Worm (Caenorhabditis elegans) whole organism, young adult: ENCODE measurements around the gene tbc-14.

Source experiments
- B0035.1 ChIP-seq: sonication (generic microtip); optimal IDR thresholded peaks from 2 replicates; lab custom pipeline; 2016; ENCODE audit warnings: missing genetic modification characterization, mild to moderate bottlenecking, missing compliant biosample characterization, missing genotype, missing genetic modification reagents
- C06A6.2 ChIP-seq: fragments of 200-800 bp; sonication (Bioruptor generic); conservative IDR thresholded peaks from 2 replicates; pipeline ENCODE4 v1.3.6; 2022; ENCODE audit warnings: missing genetic modification characterization, missing compliant biosample characterization
- C17E4.6 ChIP-seq: fragments of 200-800 bp; sonication (Bioruptor generic); IDR thresholded peaks from 2 replicates; pipeline ENCODE4 v1.3.6; 2022; ENCODE audit warnings: missing genetic modification reagents, missing genetic modification characterization, missing compliant biosample characterization
- F57C9.4 ChIP-seq: sonication (generic microtip); optimal IDR thresholded peaks from 2 replicates; lab custom pipeline; 2017; ENCODE audit warnings: mild to moderate bottlenecking, missing genetic modification characterization, missing compliant biosample characterization
- attf-3 ChIP-seq: fragments of 200-800 bp; sonication (Bioruptor generic); conservative IDR thresholded peaks from 2 replicates; pipeline ENCODE4 v1.3.6; 2022; ENCODE audit warnings: missing genetic modification reagents, missing genetic modification characterization, missing compliant biosample characterization
- ceh-27 ChIP-seq: fragments of 200-800 bp; sonication (Bioruptor generic); optimal IDR thresholded peaks from 2 replicates; lab custom pipeline; 2018; ENCODE audit warnings: mild to moderate bottlenecking, missing genetic modification characterization, moderate library complexity, missing compliant biosample characterization
- egl-18 ChIP-seq: fragments of 200-800 bp; sonication (Bioruptor generic); IDR thresholded peaks from 2 replicates; pipeline ENCODE4 v1.3.6; 2022; ENCODE audit warnings: missing genetic modification reagents, missing genetic modification characterization, missing compliant biosample characterization
- hlh-26 ChIP-seq: fragments of 200-800 bp; sonication (Bioruptor generic); conservative IDR thresholded peaks from 2 replicates; pipeline ENCODE4 v1.3.6; 2022; ENCODE audit warnings: missing genetic modification reagents, missing genetic modification characterization, missing compliant biosample characterization
- lag-1 ChIP-seq: fragments of 200-800 bp; sonication (Bioruptor generic); IDR thresholded peaks from 2 replicates; pipeline ENCODE4 v1.3.6; 2022; ENCODE audit warnings: missing genetic modification reagents, missing genetic modification characterization, missing compliant biosample characterization
- nhr-120 ChIP-seq: fragments of 200-800 bp; sonication (Bioruptor generic); IDR thresholded peaks from 2 replicates; pipeline ENCODE4 v1.3.6; 2022; ENCODE audit warnings: missing genetic modification characterization, missing compliant biosample characterization
- pha-4 ChIP-seq: fragments of 150-350 bp; sonication (generic microtip); optimal IDR thresholded peaks from 2 replicates; lab custom pipeline; 2014; ENCODE audit warnings: missing biosample characterization, missing genetic modification reagents, missing genetic modification characterization
- tbx-9 ChIP-seq: sonication (generic microtip); optimal IDR thresholded peaks from 2 replicates; lab custom pipeline; 2016; ENCODE audit warnings: borderline replicate concordance, missing genetic modification characterization, inconsistent platforms, missing compliant biosample characterization
- unc-62 ChIP-seq: fragments of 150-350 bp; optimal IDR thresholded peaks from 2 replicates; lab custom pipeline; 2014; ENCODE audit warnings: missing biosample characterization, missing genetic modification reagents, missing genetic modification characterization

- TF ChIP-seq unc-62 (peak; percentile 15), F57C9.4 (tag; lab: Kevin White, UChicago) (no peak), B0035.1 (tag; lab: Kevin White, UChicago) (no peak), attf-3 (no peak), nhr-120 (GFP tag; lab: Robert Waterston, UW) (no peak), lag-1 (GFP tag; lab: Robert Waterston, UW) (no peak), C06A6.2 (GFP tag; lab: Robert Waterston, UW) (peak; percentile 65), pha-4 (tag; lab: Kevin White, UChicago) (peak; percentile 16), egl-18 (GFP tag; lab: Robert Waterston, UW) (no peak), tbx-9 (no peak), ceh-27 (no peak), C17E4.6 (GFP tag; lab: Robert Waterston, UW) (no peak), hlh-26 (no peak)
Observed at ce11 chrII:13461604-13462375, 14.4 kb upstream of the tbc-14 start.
